Worm (Caenorhabditis elegans) whole organism, mixed stage, embryonic: Measurements from ENCODE around the gene Y116A8A.6.
"Not testable (repeated sequence)": the region's sequence is repeated elsewhere in the genome, so short reads cannot be mapped to it uniquely, and the experiment has no call there.

Experiments used
- M03D4.4 ChIP-seq: sonication (generic microtip); optimal IDR thresholded peaks from 2 replicates; lab custom pipeline; 2017; ENCODE audit warnings: mild to moderate bottlenecking, missing genetic modification characterization, missing compliant biosample characterization
- bed-3 ChIP-seq: fragments of 200-800 bp; sonication (Bioruptor generic); optimal IDR thresholded peaks from 3 replicates; lab custom pipeline; 2018; ENCODE audit warnings: mild to moderate bottlenecking, missing genetic modification characterization, moderate library complexity, missing compliant biosample characterization
- blmp-1 ChIP-seq: fragments of 150-350 bp; optimal IDR thresholded peaks from 2 replicates; lab custom pipeline; 2014; ENCODE audit warnings: missing biosample characterization, missing genetic modification characterization
- ceh-39 ChIP-seq: fragments of 150-350 bp; optimal IDR thresholded peaks from 2 replicates; lab custom pipeline; 2014; ENCODE audit warnings: missing biosample characterization, missing genetic modification characterization
- ceh-43 ChIP-seq: fragments of 200-800 bp; sonication (Bioruptor generic); optimal IDR thresholded peaks from 2 replicates; lab custom pipeline; 2018; ENCODE audit warnings: mild to moderate bottlenecking, missing genetic modification characterization, moderate library complexity, missing compliant biosample characterization
- ceh-83 ChIP-seq: fragments of 200-800 bp; sonication (Bioruptor generic); optimal IDR thresholded peaks from 2 replicates; lab custom pipeline; 2018; ENCODE audit warnings: mild to moderate bottlenecking, missing genetic modification characterization, missing compliant biosample characterization
- cnd-1 ChIP-seq: fragments of 200-800 bp; sonication (Bioruptor generic); optimal IDR thresholded peaks from 2 replicates; lab custom pipeline; 2018; ENCODE audit warnings: mild to moderate bottlenecking, missing genetic modification characterization, missing compliant biosample characterization
- elt-3 ChIP-seq: fragments of 150-350 bp; optimal IDR thresholded peaks from 2 replicates; lab custom pipeline; 2014; ENCODE audit warnings: missing biosample characterization, missing genetic modification characterization
- flh-1 ChIP-seq: fragments of 200-800 bp; sonication (Bioruptor generic); optimal IDR thresholded peaks from 2 replicates; lab custom pipeline; 2018; ENCODE audit warnings: mild to moderate bottlenecking, missing genetic modification characterization, moderate library complexity, missing compliant biosample characterization
- ham-2 ChIP-seq: fragments of 200-800 bp; sonication (Bioruptor generic); optimal IDR thresholded peaks from 2 replicates; lab custom pipeline; 2018; ENCODE audit warnings: mild to moderate bottlenecking, missing genetic modification characterization, missing compliant biosample characterization
- hlh-1 ChIP-seq: fragments of 150-350 bp; optimal IDR thresholded peaks from 2 replicates; lab custom pipeline; 2014; ENCODE audit warnings: missing biosample characterization, missing genetic modification reagents, missing genetic modification characterization
- lin-13 ChIP-seq: fragments of 150-350 bp; optimal IDR thresholded peaks from 2 replicates; lab custom pipeline; 2014; ENCODE audit warnings: missing biosample characterization, missing genetic modification characterization
- lin-32 ChIP-seq: fragments of 200-800 bp; sonication (Bioruptor generic); optimal IDR thresholded peaks from 2 replicates; lab custom pipeline; 2018; ENCODE audit warnings: mild to moderate bottlenecking, missing genetic modification characterization, missing compliant biosample characterization
- lsy-2 ChIP-seq: fragments of 150-350 bp; optimal IDR thresholded peaks from 2 replicates; lab custom pipeline; 2014; ENCODE audit warnings: missing biosample characterization, missing genetic modification characterization
- mab-5 ChIP-seq: fragments of 150-350 bp; optimal IDR thresholded peaks from 2 replicates; lab custom pipeline; 2014; ENCODE audit warnings: missing biosample characterization, missing genetic modification characterization
- mep-1 ChIP-seq: fragments of 150-350 bp; optimal IDR thresholded peaks from 2 replicates; lab custom pipeline; 2017; ENCODE audit warnings: missing biosample characterization, missing genetic modification reagents, missing genetic modification characterization, inconsistent platforms
- mls-2 ChIP-seq: sonication (generic microtip); optimal IDR thresholded peaks from 2 replicates; lab custom pipeline; 2016; ENCODE audit warnings: mild to moderate bottlenecking, missing genetic modification characterization, moderate library complexity, missing compliant biosample characterization
- nhr-12 ChIP-seq: fragments of 150-350 bp; optimal IDR thresholded peaks from 2 replicates; lab custom pipeline; 2014; ENCODE audit warnings: missing biosample characterization, missing genetic modification characterization
- nhr-2 ChIP-seq: fragments of 150-350 bp; optimal IDR thresholded peaks from 2 replicates; lab custom pipeline; 2014; ENCODE audit warnings: missing biosample characterization, missing genetic modification characterization
- nhr-237 ChIP-seq: fragments of 150-350 bp; optimal IDR thresholded peaks from 2 replicates; lab custom pipeline; 2014; ENCODE audit warnings: missing biosample characterization, missing genetic modification characterization
- nhr-28 ChIP-seq: fragments of 150-350 bp; optimal IDR thresholded peaks from 2 replicates; lab custom pipeline; 2014; ENCODE audit warnings: missing biosample characterization, missing genetic modification characterization
- nhr-76 ChIP-seq: sonication (generic microtip); optimal IDR thresholded peaks from 2 replicates; lab custom pipeline; 2017; ENCODE audit warnings: missing biosample characterization, missing genetic modification characterization
- snpc-4 ChIP-seq: fragments of 150-350 bp; optimal IDR thresholded peaks from 2 replicates; lab custom pipeline; 2014; ENCODE audit warnings: missing biosample characterization, missing genetic modification characterization
- sptf-1 ChIP-seq: sonication (generic microtip); optimal IDR thresholded peaks from 2 replicates; lab custom pipeline; 2017; ENCODE audit warnings: mild to moderate bottlenecking, missing genetic modification characterization, moderate library complexity, missing compliant biosample characterization
- unc-120 ChIP-seq: sonication (generic microtip); optimal IDR thresholded peaks from 2 replicates; lab custom pipeline; 2017; ENCODE audit warnings: missing genetic modification characterization, missing compliant biosample characterization; ENCODE audit not compliant: poor library complexity, severe bottlenecking
- unc-62 ChIP-seq: fragments of 150-350 bp; optimal IDR thresholded peaks from 2 replicates; lab custom pipeline; 2014; ENCODE audit warnings: missing biosample characterization, missing genetic modification reagents, missing genetic modification characterization
- zip-8 ChIP-seq: fragments of 150-350 bp; optimal IDR thresholded peaks from 2 replicates; lab custom pipeline; 2014; ENCODE audit warnings: missing biosample characterization, missing genetic modification characterization

The Y116A8A.6 gene

ce11 chrIV:16860702-16861101 is 32.1 kb upstream of the Y116A8A.6 start:
- TF ChIP-seq nhr-12 (no peak), snpc-4 (tag; lab: Kevin White, UChicago) (no peak), blmp-1 (no peak), unc-120 (tag; lab: Kevin White, UChicago) (no peak), mab-5 (tag; lab: Kevin White, UChicago) (no peak), ham-2 (GFP tag; lab: Kevin White, UChicago) (no peak), lin-32 (GFP tag; lab: Kevin White, UChicago) (no peak), lin-13 (tag; lab: Kevin White, UChicago) (no peak), hlh-1 (no peak), bed-3 (no peak), lsy-2 (tag; lab: Kevin White, UChicago) (no peak), ceh-43 (GFP tag; lab: Kevin White, UChicago) (no peak), nhr-28 (tag; lab: Kevin White, UChicago) (no peak), sptf-1 (tag; lab: Kevin White, UChicago) (no peak), ceh-39 (tag; lab: Kevin White, UChicago) (no peak), flh-1 (GFP tag; lab: Kevin White, UChicago) (no peak), mep-1 (tag; lab: Kevin White, UChicago) (no peak), M03D4.4 (no peak)

DNA sequence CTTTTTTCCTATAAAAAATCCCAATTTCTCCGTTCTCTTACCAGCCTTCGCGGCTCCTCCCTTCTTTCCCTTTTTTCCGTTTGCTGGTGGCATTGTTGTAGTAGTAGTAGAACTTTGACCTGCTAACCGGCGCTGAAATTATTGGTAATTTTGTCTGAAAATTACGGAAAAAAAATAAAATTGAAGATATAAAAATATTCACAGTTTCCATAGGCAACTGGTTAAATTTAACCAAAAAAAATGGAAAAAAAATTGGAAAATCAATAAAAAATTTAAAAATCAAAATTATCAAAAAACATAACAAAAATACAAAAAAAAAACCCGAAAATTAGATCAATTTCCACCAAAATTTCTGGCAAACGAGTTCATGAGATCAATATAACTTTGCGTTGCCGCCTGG is 26.2 kb upstream of the Y116A8A.6 start, which contains the start of gene map-2:
TSS of gene map-2 (minus strand) at position 101 of the 400 bp plus-strand sequence.
- no peak for TF ChIP-seq elt-3 (tag; lab: Kevin White, UChicago)
- TF ChIP-seq nhr-237 (tag; lab: Kevin White, UChicago) = no peak
- TF ChIP-seq mab-5 (tag; lab: Kevin White, UChicago) = no peak
- TF ChIP-seq zip-8 (tag; lab: Kevin White, UChicago) = no peak
- TF ChIP-seq unc-62 = no peak

DNA sequence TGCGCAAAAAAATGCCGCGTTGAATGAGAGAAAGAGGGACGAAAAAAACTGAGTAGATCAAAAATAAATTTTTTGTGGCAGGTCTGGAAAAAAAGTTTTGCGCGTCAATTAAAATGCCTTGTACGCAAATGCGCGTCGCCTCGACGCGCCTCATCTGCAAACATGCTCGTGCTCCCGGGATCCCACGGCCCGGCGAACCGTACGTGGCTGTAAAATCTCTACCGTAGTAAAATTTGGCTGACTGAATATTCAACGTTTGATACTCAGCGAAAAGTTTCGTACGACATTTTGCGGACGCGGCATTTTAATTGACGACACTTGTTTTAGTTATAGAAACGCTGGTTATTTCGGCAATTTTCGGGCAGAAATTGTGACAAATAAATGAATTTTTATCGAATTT is 16.8 kb upstream of the Y116A8A.6 start:
- TF ChIP-seq lsy-2 (tag; lab: Kevin White, UChicago) = peak; percentile 75

ce11 chrIV:16842873-16843272 is 14.3 kb upstream of the Y116A8A.6 start, which contains the start of gene Y116A8A.150:
TSS of gene Y116A8A.150 (minus strand) at chrIV:16842973.
- TF ChIP-seq ham-2 (GFP tag; lab: Kevin White, UChicago); snpc-4 (tag; lab: Kevin White, UChicago); nhr-76 (tag; lab: Kevin White, UChicago): not testable (repeated sequence)

ce11 chrIV:16831366-16831765 is 2.8 kb upstream of the Y116A8A.6 start, which contains the start of gene clec-194:
TSS of gene clec-194 (plus strand) at chrIV:16831666.
- no peak for TF ChIP-seq elt-3 (tag; lab: Kevin White, UChicago)
- no peak for TF ChIP-seq bed-3
- no peak for TF ChIP-seq nhr-76 (tag; lab: Kevin White, UChicago)
- TF ChIP-seq unc-62 = no peak
- TF ChIP-seq lin-32 (GFP tag; lab: Kevin White, UChicago) = no peak
- no peak for TF ChIP-seq snpc-4 (tag; lab: Kevin White, UChicago)
- no peak for TF ChIP-seq mab-5 (tag; lab: Kevin White, UChicago)

DNA sequence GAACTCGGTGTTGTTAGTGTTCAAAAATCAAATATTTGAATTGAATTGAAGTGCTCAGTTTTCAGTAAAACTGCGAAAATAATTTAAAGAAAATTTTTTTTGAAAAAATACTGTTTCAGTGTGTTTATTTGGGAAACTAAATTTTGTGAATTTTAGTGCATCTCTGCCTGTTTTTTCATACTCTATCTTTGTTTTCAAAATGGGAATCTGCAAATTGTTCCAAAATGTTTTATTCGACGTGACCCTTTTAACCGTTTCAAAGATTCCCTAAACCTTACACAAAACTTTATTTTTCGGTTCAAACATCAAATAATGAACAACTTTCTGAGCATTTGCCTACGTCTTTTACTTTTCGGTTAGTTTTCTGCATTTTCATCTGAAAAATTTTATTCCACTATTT is 1.3 kb upstream of the Y116A8A.6 start, which contains the start of gene Y116A8A.7:
TSS of gene Y116A8A.7 (plus strand) at position 301 of the 400 bp plus-strand sequence.
- TF ChIP-seq mls-2 (tag; lab: Kevin White, UChicago) (no peak), lsy-2 (tag; lab: Kevin White, UChicago) (no peak), snpc-4 (tag; lab: Kevin White, UChicago) (no peak), sptf-1 (tag; lab: Kevin White, UChicago) (no peak), cnd-1 (tag; lab: Kevin White, UChicago) (no peak), hlh-1 (no peak), ceh-83 (GFP tag; lab: Kevin White, UChicago) (no peak), nhr-2 (tag; lab: Kevin White, UChicago) (no peak), mab-5 (tag; lab: Kevin White, UChicago) (no peak), elt-3 (tag; lab: Kevin White, UChicago) (no peak), nhr-28 (tag; lab: Kevin White, UChicago) (no peak), ham-2 (GFP tag; lab: Kevin White, UChicago) (no peak), nhr-76 (tag; lab: Kevin White, UChicago) (no peak)
